Worm (Caenorhabditis elegans): Measurements from ENCODE around the gene daf-12.

ce11 chrX:10694933-10695332, 59.2 kb downstream of the daf-12 start, which contains the start of gene plpp-1.3:
- no peak for TF ChIP-seq him-1 (tag; optimal IDR thresholded peaks at IDR 0.05)
- no peak for TF ChIP-seq dao-5 (tag; optimal IDR thresholded peaks at IDR 0.05)
- TF ChIP-seq W03F9.2 (tag; optimal IDR thresholded peaks at IDR 0.05): no peak

Measured in whole organism, L4/young adult.